Fruit fly (Drosophila melanogaster) Kc167 (cell line): ENCODE data around the gene Spn77Bc.

ENCODE experiments used
- Myc ChIP-seq: fragments of >200 bp; optimal IDR thresholded peaks from 2 replicates; lab custom pipeline; 2017; ENCODE audit warnings: missing external identifiers
- Sin3A ChIP-seq: fragments of >200 bp; optimal IDR thresholded peaks from 2 replicates; lab custom pipeline; 2018; ENCODE audit warnings: missing external identifiers
- h ChIP-seq: fragments of >200 bp; optimal IDR thresholded peaks from 3 replicates; lab custom pipeline; 2018; ENCODE audit warnings: missing external identifiers
- psq ChIP-seq: fragments of >200 bp; optimal IDR thresholded peaks from 2 replicates; lab custom pipeline; 2017; ENCODE audit warnings: missing external identifiers

DNA sequence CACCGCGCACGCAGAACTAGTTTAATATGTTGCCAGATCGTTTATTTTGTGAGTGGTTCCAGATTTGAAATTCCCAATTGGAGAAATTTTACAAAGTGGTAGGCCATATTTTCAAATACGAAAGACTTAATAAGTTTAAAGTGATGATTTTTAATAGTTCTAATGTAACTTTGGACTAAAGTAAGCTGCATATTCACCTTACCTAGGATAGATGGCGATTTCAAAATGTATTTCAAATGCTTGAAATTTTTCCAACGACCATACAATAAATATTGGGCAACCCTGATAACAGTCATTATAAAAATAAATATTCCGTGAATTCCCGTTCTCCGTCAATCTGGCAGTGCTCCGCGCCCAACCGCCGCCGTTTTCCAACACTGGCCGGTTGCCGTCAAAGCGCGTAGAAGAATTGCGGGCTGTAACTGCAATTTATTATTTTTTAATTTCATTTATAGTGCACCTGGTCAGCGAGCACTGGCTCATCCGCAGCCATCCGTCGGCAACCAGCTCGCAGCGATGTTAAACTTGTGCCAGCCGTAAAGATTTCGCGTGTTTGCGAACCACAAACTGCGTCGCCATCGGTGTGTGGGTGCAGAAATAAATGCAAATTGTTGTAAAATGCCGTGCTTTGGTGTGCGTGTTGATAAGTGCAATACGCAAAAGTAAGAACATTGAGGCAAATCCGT lies 33.6 kb downstream of the Spn77Bc start, which contains the start of the genes Ide and RhoBTB:
- TF ChIP-seq h (lab: Kevin White, UChicago) (no peak), Myc (lab: Kevin White, UChicago) (no peak), Sin3A (no peak), psq (lab: Kevin White, UChicago) (no peak)
